Fruit fly (Drosophila melanogaster) whole organism, adult: Measurements from ENCODE around the gene CG33281.

Experiments
- CG12768 ChIP-seq: fragments of 200-800 bp; sonication (Bioruptor generic); optimal IDR thresholded peaks from 2 replicates; lab custom pipeline; 2017; ENCODE audit warnings: missing biosample characterization, missing genetic modification characterization, mild to moderate bottlenecking, moderate library complexity, missing genetic modification reagents
- CG1620 ChIP-seq: fragments of 200-800 bp; sonication (Bioruptor generic); optimal IDR thresholded peaks from 2 replicates; lab custom pipeline; 2016; ENCODE audit warnings: missing biosample characterization, missing genetic modification characterization
- CG33017 ChIP-seq: fragments of 200-800 bp; sonication (Bioruptor generic); optimal IDR thresholded peaks from 2 replicates; lab custom pipeline; 2018; ENCODE audit warnings: missing biosample characterization, mild to moderate bottlenecking, missing genetic modification characterization, moderate library complexity
- CG7045 ChIP-seq: fragments of 200-800 bp; sonication (Bioruptor generic); optimal IDR thresholded peaks from 2 replicates; lab custom pipeline; 2017; ENCODE audit warnings: missing biosample characterization, mild to moderate bottlenecking, missing genetic modification characterization
- Clk ChIP-seq: fragments of 200-800 bp; sonication (Bioruptor generic); optimal IDR thresholded peaks from 2 replicates; lab custom pipeline; 2017; ENCODE audit warnings: missing biosample characterization, missing genetic modification characterization
- Crg-1 ChIP-seq: fragments of 200-800 bp; sonication (Bioruptor generic); optimal IDR thresholded peaks from 2 replicates; lab custom pipeline; 2016; ENCODE audit warnings: missing biosample characterization, missing genetic modification characterization
- Mnt ChIP-seq: fragments of 200-800 bp; sonication (Bioruptor generic); optimal IDR thresholded peaks from 2 replicates; lab custom pipeline; 2016; ENCODE audit warnings: missing biosample characterization, mild to moderate bottlenecking, missing genetic modification characterization
- bab1 ChIP-seq: fragments of 200-800 bp; sonication (Bioruptor generic); optimal IDR thresholded peaks from 3 replicates; lab custom pipeline; 2019; ENCODE audit warnings: missing biosample characterization, mild to moderate bottlenecking, missing genetic modification characterization, moderate library complexity
- kay ChIP-seq: fragments of 200-800 bp; sonication (Bioruptor generic); peaks from one replicate; lab custom pipeline; 2016; ENCODE audit warnings: missing biosample characterization, missing genetic modification characterization, borderline replicate concordance

- peak; percentile 24 for TF ChIP-seq kay (GFP tag; lab: Kevin White, UChicago)
- TF ChIP-seq Mnt (GFP tag; lab: Kevin White, UChicago): no peak
- TF ChIP-seq CG7045: no peak
- peak; percentile 13 for TF ChIP-seq CG33017 (tag; lab: Kevin White, UChicago)
- TF ChIP-seq Clk (GFP tag; lab: Kevin White, UChicago): no peak
- TF ChIP-seq CG1620 (GFP tag; lab: Kevin White, UChicago): no peak
- no peak for TF ChIP-seq Crg-1 (GFP tag; lab: Kevin White, UChicago)
- no peak for TF ChIP-seq CG12768 (GFP tag; lab: Kevin White, UChicago)
- TF ChIP-seq bab1: no peak
These were observed 29.5 kb upstream of the CG33281 start, which contains the start of gene CG9664 for dm6 chr2L:3294572-3294971.
